Fruit fly (Drosophila melanogaster): ENCODE measurements around the gene Nepl20.

Gene Nepl20

DNA sequence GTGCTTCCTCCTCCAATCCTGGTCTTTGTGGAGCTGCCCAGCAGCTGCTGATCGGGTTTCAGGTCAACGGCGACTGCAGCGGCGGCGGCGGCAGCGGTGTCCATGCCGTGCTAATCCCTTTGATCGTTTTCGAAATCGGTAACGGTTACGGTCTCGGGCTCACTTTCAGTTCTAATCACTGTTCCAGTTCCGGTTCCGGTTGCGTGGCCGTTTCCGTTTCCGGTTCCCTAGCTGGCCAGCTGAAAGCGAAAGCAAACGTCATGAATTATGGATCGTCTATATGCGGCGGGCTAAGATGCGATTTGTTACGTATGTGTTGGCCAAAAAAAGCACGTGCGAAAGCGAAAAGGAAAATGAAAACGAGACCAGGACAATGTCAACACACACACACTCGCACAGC, 6.2 kb downstream of the Nepl20 start:
- TF ChIP-seq fru (GFP tag; optimal IDR thresholded peaks at IDR 0.05) (no peak), ey (GFP tag; optimal IDR thresholded peaks at IDR 0.05) (no peak), sv (GFP tag; optimal IDR thresholded peaks at IDR 0.05) (no peak), h (GFP tag; optimal IDR thresholded peaks at IDR 0.05) (no peak), usp (GFP tag; optimal IDR thresholded peaks at IDR 0.05) (no peak), Jra (GFP tag; optimal IDR thresholded peaks at IDR 0.05) (no peak), dl (GFP tag; optimal IDR thresholded peaks at IDR 0.05; ENCODE audit: insufficient read depth in 1 of 2, partially characterized antibody in 2 of 2) (no peak), CG32264 (GFP tag; optimal IDR thresholded peaks at IDR 0.05) (no peak), Abd-B (GFP tag; optimal IDR thresholded peaks at IDR 0.05) (no peak), Hr83 (GFP tag; optimal IDR thresholded peaks at IDR 0.05; ENCODE audit: poor library complexity, severe bottlenecking) (no peak), Mio (GFP tag; optimal IDR thresholded peaks at IDR 0.05) (no peak), Dif (GFP tag; optimal IDR thresholded peaks at IDR 0.05; ENCODE audit: partially characterized antibody) (no peak), brk (GFP tag; optimal IDR thresholded peaks at IDR 0.05) (no peak)

DNA sequence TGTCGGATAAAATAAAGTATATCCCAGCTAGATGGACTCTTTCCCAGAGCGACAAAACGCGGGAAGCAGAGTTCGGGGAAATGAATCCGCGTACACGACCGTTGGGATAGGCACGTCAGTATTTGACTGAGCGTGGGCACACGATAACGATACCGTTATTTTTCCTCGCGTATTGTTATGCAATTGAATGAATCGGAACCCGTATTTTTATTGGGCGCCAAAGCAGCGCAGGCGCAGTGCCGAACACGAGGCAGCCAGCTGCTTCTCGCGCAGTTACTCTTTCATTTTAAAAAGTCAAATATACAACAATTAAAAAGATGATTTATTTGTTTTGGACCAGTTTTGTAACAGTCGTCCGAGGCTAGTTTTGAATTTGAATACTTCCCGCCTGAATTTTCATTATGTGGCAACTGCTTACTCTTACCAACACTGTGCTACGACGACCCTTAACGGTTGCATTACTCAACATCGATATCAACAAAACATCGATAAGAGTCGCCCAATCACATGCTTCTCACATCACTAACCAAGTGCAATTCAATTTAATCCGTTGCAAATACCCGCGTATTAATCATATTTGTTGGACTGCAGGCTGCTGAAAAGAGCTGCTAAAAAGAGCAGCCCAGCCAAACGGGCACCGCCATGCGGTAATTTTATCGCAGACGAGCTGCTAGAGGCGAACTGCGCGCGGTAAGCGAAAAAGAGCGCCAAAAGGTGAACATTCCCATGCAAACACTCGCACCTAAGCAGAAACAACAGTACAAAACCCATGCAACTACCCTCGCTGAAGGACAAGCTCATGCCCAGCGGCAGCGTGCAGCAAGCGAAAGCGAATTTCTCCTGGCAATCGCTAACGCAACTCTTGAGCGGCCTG, 7.2 kb downstream of the Nepl20 start, which contains the start of the genes CG33203 and Doa:
Gene CG33203, minus strand, starts transcription at position 151 of the 874 bp plus-strand sequence.
Gene Doa, plus strand, starts transcription at position 515 of the 874 bp plus-strand sequence.
- TF ChIP-seq lola (GFP tag; optimal IDR thresholded peaks at IDR 0.05), result no peak
- TF ChIP-seq CG9705 (GFP tag; optimal IDR thresholded peaks at IDR 0.05), result no peak
- TF ChIP-seq Dif (GFP tag; optimal IDR thresholded peaks at IDR 0.05; ENCODE audit: partially characterized antibody), result no peak
- TF ChIP-seq sv (GFP tag; optimal IDR thresholded peaks at IDR 0.05), result no peak
- peak; percentile 4 for TF ChIP-seq Myc (optimal IDR thresholded peaks at IDR 0.05)
- TF ChIP-seq Mio (GFP tag; optimal IDR thresholded peaks at IDR 0.05), result no peak
- TF ChIP-seq Rel (GFP tag; optimal IDR thresholded peaks at IDR 0.05), result no peak
- TF ChIP-seq Rel (tag; optimal IDR thresholded peaks at IDR 0.05), result peak; percentile 17
- TF ChIP-seq fru (GFP tag; optimal IDR thresholded peaks at IDR 0.05), result no peak
- no peak for TF ChIP-seq Dfd (GFP tag; optimal IDR thresholded peaks at IDR 0.05)
- no peak for TF ChIP-seq GATAd (GFP tag; optimal IDR thresholded peaks at IDR 0.05)
- TF ChIP-seq Sp1 (GFP tag; optimal IDR thresholded peaks at IDR 0.05), result no peak
- no peak for TF ChIP-seq CG32264 (GFP tag; optimal IDR thresholded peaks at IDR 0.05)
- TF ChIP-seq tai (GFP tag; optimal IDR thresholded peaks at IDR 0.05), result no peak
- TF ChIP-seq Jra (GFP tag; optimal IDR thresholded peaks at IDR 0.05), result peak; percentile 38
- no peak for TF ChIP-seq Vsx2 (GFP tag; optimal IDR thresholded peaks at IDR 0.05; ENCODE audit: partially characterized antibody)
- no peak for TF ChIP-seq pan (optimal IDR thresholded peaks at IDR 0.05)
- TF ChIP-seq dsf (GFP tag; optimal IDR thresholded peaks at IDR 0.05; ENCODE audit: borderline replicate concordance), result no peak
- TF ChIP-seq Hr83 (GFP tag; optimal IDR thresholded peaks at IDR 0.05; ENCODE audit: poor library complexity, severe bottlenecking), result peak; percentile 79
- TF ChIP-seq jim (GFP tag; optimal IDR thresholded peaks at IDR 0.05), result no peak
- TF ChIP-seq h (GFP tag; optimal IDR thresholded peaks at IDR 0.05), result peak; percentile 51
- TF ChIP-seq dl (GFP tag; optimal IDR thresholded peaks at IDR 0.05; ENCODE audit: insufficient read depth in 1 of 2, partially characterized antibody in 2 of 2), result peak in 1 of 2 experiments; percentile 6
- TF ChIP-seq psq (GFP tag; optimal IDR thresholded peaks at IDR 0.05), result no peak
- no peak for TF ChIP-seq N (GFP tag; optimal IDR thresholded peaks at IDR 0.05)
- peak; percentile 76 for TF ChIP-seq Hnf4 (GFP tag; optimal IDR thresholded peaks at IDR 0.05)
- no peak for TF ChIP-seq woc (GFP tag; optimal IDR thresholded peaks at IDR 0.05)
- no peak for TF ChIP-seq ey (GFP tag; optimal IDR thresholded peaks at IDR 0.05)
- peak; percentile 5 for TF ChIP-seq rgr (GFP tag; optimal IDR thresholded peaks at IDR 0.05)
- TF ChIP-seq CrebA (GFP tag; optimal IDR thresholded peaks at IDR 0.05; ENCODE audit: borderline replicate concordance), result no peak
- TF ChIP-seq br (GFP tag; optimal IDR thresholded peaks at IDR 0.05), result peak; percentile 8
- no peak for TF ChIP-seq brk (GFP tag; optimal IDR thresholded peaks at IDR 0.05)
- peak; percentile 25 for TF ChIP-seq HLH106 (tag; optimal IDR thresholded peaks at IDR 0.05)
- no peak for TF ChIP-seq OdsH (GFP tag; optimal IDR thresholded peaks at IDR 0.05)
- peak in 1 of 2 experiments; percentile 53 for TF ChIP-seq foxo (GFP tag; optimal IDR thresholded peaks at IDR 0.05)
- no peak for TF ChIP-seq usp (GFP tag; optimal IDR thresholded peaks at IDR 0.05)
- TF ChIP-seq Abd-B (GFP tag; optimal IDR thresholded peaks at IDR 0.05), result no peak
- no peak for TF ChIP-seq dmrt93B (GFP tag; optimal IDR thresholded peaks at IDR 0.05)
- no peak for TF ChIP-seq Hr78 (GFP tag; optimal IDR thresholded peaks at IDR 0.05)

Data from whole organism, wandering third instar larva.